Worm (Caenorhabditis elegans): ENCODE measurements around the gene B0361.3.

The B0361.3 gene

ce11 chrIII:7301668-7302067 lies 20.4 kb downstream of the B0361.3 start (continued):
- no peak for TF ChIP-seq ztf-6 (GFP tag; IDR thresholded peaks at IDR 0.05)
- no peak for TF ChIP-seq ceh-40 (GFP tag; IDR thresholded peaks at IDR 0.05)

ce11 chrIII:7304961-7305648 lies 23.8 kb downstream of the B0361.3 start:
- TF ChIP-seq let-526 (GFP tag; IDR thresholded peaks at IDR 0.05): no peak
- TF ChIP-seq K11D2.4 (GFP tag; IDR thresholded peaks at IDR 0.05): peak; percentile 47; the same call in 1 of the 2 replicates
- TF ChIP-seq lin-40 (tag; optimal IDR thresholded peaks at IDR 0.05): peak; percentile 14
- TF ChIP-seq ztf-26 (tag; optimal IDR thresholded peaks at IDR 0.05): peak; percentile 74
- no peak for TF ChIP-seq chd-7 (tag; optimal IDR thresholded peaks at IDR 0.05)
- no peak for TF ChIP-seq fkh-3 (tag; optimal IDR thresholded peaks at IDR 0.05)
- no peak for TF ChIP-seq cebp-1 (GFP tag; IDR thresholded peaks at IDR 0.05)
- TF ChIP-seq cebp-1 (tag; optimal IDR thresholded peaks at IDR 0.05): no peak

DNA sequence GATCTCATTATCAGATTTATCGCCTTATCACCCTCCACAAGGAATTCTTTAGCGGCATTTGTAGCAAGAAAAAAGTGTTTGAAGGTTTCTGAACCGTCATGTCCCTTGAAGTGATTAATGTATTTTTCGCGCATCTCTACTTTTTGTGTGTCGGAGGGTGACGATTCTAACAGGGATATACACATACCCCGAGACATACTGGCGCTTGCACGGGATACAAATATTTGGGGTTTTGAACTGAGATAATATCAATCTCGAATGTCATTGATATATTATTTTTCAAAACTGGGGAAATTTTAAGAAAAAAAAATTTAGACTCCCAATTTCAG lies 24.4 kb downstream of the B0361.3 start:
- TF ChIP-seq F57A8.1 (GFP tag; optimal IDR thresholded peaks at IDR 0.05) (no peak), snpc-1.3 (tag; optimal IDR thresholded peaks at IDR 0.05; ENCODE audit: insufficient read depth) (no peak), Y67H2A.10 (GFP tag; conservative IDR thresholded peaks at IDR 0.05) (no peak), mxl-1 (tag; optimal IDR thresholded peaks at IDR 0.05) (no peak), let-526 (GFP tag; IDR thresholded peaks at IDR 0.05) (no peak), xnd-1 (tag; optimal IDR thresholded peaks at IDR 0.05) (no peak), F23B12.7 (tag; optimal IDR thresholded peaks at IDR 0.05; ENCODE audit: insufficient read depth) (no peak), fkh-3 (tag; optimal IDR thresholded peaks at IDR 0.05) (no peak), ztf-28 (GFP tag; IDR thresholded peaks at IDR 0.05) (no peak), gei-17 (GFP tag; optimal IDR thresholded peaks at IDR 0.05) (no peak), mes-4 (tag; optimal IDR thresholded peaks at IDR 0.05) (no peak), nfyb-1 (GFP tag; IDR thresholded peaks at IDR 0.05) (no peak), K12H6.12 (tag; optimal IDR thresholded peaks at IDR 0.05) (no peak), lin-40 (tag; optimal IDR thresholded peaks at IDR 0.05) (no peak), ztf-26 (tag; optimal IDR thresholded peaks at IDR 0.05) (no peak)

ce11 chrIII:7308600-7309109 lies 27.4 kb downstream of the B0361.3 start, which contains the start of gene acbp-4:
TSS of gene acbp-4 (minus strand) at chrIII:7309109.
- TF ChIP-seq F57C9.4 (tag; optimal IDR thresholded peaks at IDR 0.05) (no peak), mel-28 (tag; optimal IDR thresholded peaks at IDR 0.05; ENCODE audit: borderline replicate concordance) (no peak), ceh-27 (GFP tag; optimal IDR thresholded peaks at IDR 0.05) (no peak), B0019.2 (GFP tag; conservative IDR thresholded peaks at IDR 0.05) (no peak), akir-1 (GFP tag; optimal IDR thresholded peaks at IDR 0.05) (no peak), B0035.1 (tag; optimal IDR thresholded peaks at IDR 0.05) (no peak), F55B11.4 (tag; optimal IDR thresholded peaks at IDR 0.05; ENCODE audit: borderline replicate concordance, insufficient read depth) (no peak), lin-26 (GFP tag; IDR thresholded peaks at IDR 0.05) (0 out of 2 replicates have a peak, but pooled peaks have one; percentile 35), madf-6 (GFP tag; IDR thresholded peaks at IDR 0.05) (peak; percentile 40; the same call in 1 of the 2 replicates), him-1 (tag; optimal IDR thresholded peaks at IDR 0.05) (peak; percentile 97), ceh-58 (GFP tag; IDR thresholded peaks at IDR 0.05) (no peak), hsf-1 (GFP tag; IDR thresholded peaks at IDR 0.05) (peak; percentile 52; the same call in 1 of the 2 replicates), attf-6 (GFP tag; IDR thresholded peaks at IDR 0.05) (0 out of 2 replicates have a peak, but pooled peaks have one; percentile 14), C06A6.2 (GFP tag; conservative IDR thresholded peaks at IDR 0.05) (no peak), dox-1 (GFP tag; IDR thresholded peaks at IDR 0.05) (no peak), lsy-27 (tag; optimal IDR thresholded peaks at IDR 0.05; ENCODE audit: borderline replicate concordance, insufficient read depth) (no peak), F52B5.7 (tag; optimal IDR thresholded peaks at IDR 0.05) (peak; percentile 11), sptf-2 (GFP tag; optimal IDR thresholded peaks at IDR 0.05) (no peak), pbrm-1 (GFP tag; IDR thresholded peaks at IDR 0.05) (no peak)

Measured in whole organism, young adult.